Worm (Caenorhabditis elegans) whole organism, mixed stage, embryonic: ENCODE measurements around the gene best-9.

ENCODE experiments used
- blmp-1 ChIP-seq: fragments of 150-350 bp; optimal IDR thresholded peaks from 2 replicates; lab custom pipeline; 2014; ENCODE audit warnings: missing biosample characterization, missing genetic modification characterization
- ceh-83 ChIP-seq: fragments of 200-800 bp; sonication (Bioruptor generic); optimal IDR thresholded peaks from 2 replicates; lab custom pipeline; 2018; ENCODE audit warnings: mild to moderate bottlenecking, missing genetic modification characterization, missing compliant biosample characterization
- elt-1 ChIP-seq: sonication (generic microtip); optimal IDR thresholded peaks from 2 replicates; lab custom pipeline; 2017; ENCODE audit warnings: missing genetic modification characterization, mild to moderate bottlenecking, missing compliant biosample characterization, antibody characterized with exemption, moderate library complexity, borderline replicate concordance; ENCODE audit not compliant: insufficient read depth
- hlh-1 ChIP-seq: fragments of 150-350 bp; optimal IDR thresholded peaks from 2 replicates; lab custom pipeline; 2014; ENCODE audit warnings: missing biosample characterization, missing genetic modification reagents, missing genetic modification characterization
- mab-5 ChIP-seq: fragments of 150-350 bp; optimal IDR thresholded peaks from 2 replicates; lab custom pipeline; 2014; ENCODE audit warnings: missing biosample characterization, missing genetic modification characterization
- nhr-12 ChIP-seq: fragments of 150-350 bp; optimal IDR thresholded peaks from 2 replicates; lab custom pipeline; 2014; ENCODE audit warnings: missing biosample characterization, missing genetic modification characterization
- pha-4 ChIP-seq: fragments of 150-350 bp; optimal IDR thresholded peaks from 2 replicates; lab custom pipeline; 2018; ENCODE audit warnings: missing biosample characterization, missing genetic modification reagents, missing genetic modification characterization
- snpc-4 ChIP-seq: fragments of 150-350 bp; optimal IDR thresholded peaks from 2 replicates; lab custom pipeline; 2014; ENCODE audit warnings: missing biosample characterization, missing genetic modification characterization
- unc-120 ChIP-seq: sonication (generic microtip); optimal IDR thresholded peaks from 2 replicates; lab custom pipeline; 2017; ENCODE audit warnings: missing genetic modification characterization, missing compliant biosample characterization; ENCODE audit not compliant: poor library complexity, severe bottlenecking

ce11 chrIV:6575959-6576727, 15.6 kb downstream of the best-9 start:
- TF ChIP-seq nhr-12 (no peak), elt-1 (tag; lab: Kevin White, UChicago) (no peak), ceh-83 (no peak), unc-120 (tag; lab: Kevin White, UChicago) (no peak), blmp-1 (no peak), mab-5 (tag; lab: Kevin White, UChicago) (no peak), snpc-4 (tag; lab: Kevin White, UChicago) (no peak), pha-4 (tag; lab: Kevin White, UChicago) (peak; percentile 87), hlh-1 (no peak)
